Worm (Caenorhabditis elegans) whole organism, L4 larva: Measurements from ENCODE around the gene Y54G2A.48.

ENCODE experiments used
- D1046.2 ChIP-seq: fragments of 200-800 bp; sonication (Bioruptor generic); IDR thresholded peaks from 2 replicates; pipeline ENCODE4 v1.3.6; 2022; ENCODE audit warnings: missing genetic modification characterization, missing compliant biosample characterization
- F37D6.2 ChIP-seq: sonication (generic microtip); optimal IDR thresholded peaks from 2 replicates; lab custom pipeline; 2016; ENCODE audit warnings: mild to moderate bottlenecking, missing genetic modification characterization, missing compliant biosample characterization
- T26A8.4 ChIP-seq: fragments of 200-800 bp; sonication (Bioruptor generic); IDR thresholded peaks from 2 replicates; pipeline ENCODE4 v1.3.6; 2022; ENCODE audit warnings: missing genetic modification characterization, missing compliant biosample characterization
- Y48G9A.11 ChIP-seq: fragments of 200-800 bp; sonication (Bioruptor generic); IDR thresholded peaks from 2 replicates; pipeline ENCODE4 v1.3.6; 2022; ENCODE audit warnings: missing genetic modification reagents, missing genetic modification characterization, missing compliant biosample characterization
- Y5F2A.4 ChIP-seq: fragments of 200-800 bp; sonication (Bioruptor generic); optimal IDR thresholded peaks from 2 replicates; lab custom pipeline; 2018; ENCODE audit warnings: mild to moderate bottlenecking, missing genetic modification characterization, missing compliant biosample characterization
- Y75B8A.6 ChIP-seq: fragments of 200-800 bp; sonication (Bioruptor generic); IDR thresholded peaks from 2 replicates; pipeline ENCODE4 v1.3.6; 2022; ENCODE audit warnings: missing genetic modification reagents, missing genetic modification characterization, missing compliant biosample characterization
- aha-1 ChIP-seq: fragments of 150-350 bp; peaks from one replicate; lab custom pipeline; 2014; ENCODE audit warnings: missing biosample characterization, missing genetic modification characterization
- ama-1 ChIP-seq: fragments of 150-350 bp; optimal IDR thresholded peaks from 2 replicates; lab custom pipeline; 2014; ENCODE audit warnings: inconsistent platforms, mixed read lengths
- ceh-82 ChIP-seq: sonication (generic microtip); optimal IDR thresholded peaks from 2 replicates; lab custom pipeline; 2017; ENCODE audit warnings: missing biosample characterization, missing genetic modification characterization
- ctbp-1 ChIP-seq: fragments of 200-800 bp; sonication (Bioruptor generic); IDR thresholded peaks from 2 replicates; pipeline ENCODE4 v1.3.6; 2022; ENCODE audit warnings: missing genetic modification reagents, missing genetic modification characterization, missing compliant biosample characterization
- daf-16 ChIP-seq, 3 experiments: sonication (generic microtip); optimal IDR thresholded peaks; 2 replicates each; lab custom pipeline; 2016 to 2017; ENCODE audit warnings: missing genetic modification characterization in 3 of 3, missing genetic modification reagents in 3 of 3, mild to moderate bottlenecking in 2 of 3, missing compliant biosample characterization in 2 of 3, missing biosample characterization in 1 of 3, moderate library complexity in 1 of 3
- daf-8 ChIP-seq: fragments of 200-800 bp; sonication (Bioruptor generic); IDR thresholded peaks from 2 replicates; pipeline ENCODE4 v1.3.6; 2022; ENCODE audit warnings: missing genetic modification characterization, missing compliant biosample characterization
- dmd-6 ChIP-seq: fragments of 200-800 bp; sonication (Bioruptor generic); IDR thresholded peaks from 2 replicates; pipeline ENCODE4 v1.3.6; 2022; ENCODE audit warnings: missing genetic modification reagents, missing genetic modification characterization, missing compliant biosample characterization
- dpl-1 ChIP-seq: fragments of 150-350 bp; optimal IDR thresholded peaks from 2 replicates; lab custom pipeline; 2014; ENCODE audit warnings: missing biosample characterization, missing genetic modification reagents, missing genetic modification characterization
- duxl-1 ChIP-seq: sonication (generic microtip); optimal IDR thresholded peaks from 2 replicates; lab custom pipeline; 2016; ENCODE audit warnings: mild to moderate bottlenecking, missing genetic modification characterization, moderate library complexity, missing compliant biosample characterization; ENCODE audit not compliant: poor library complexity
- dve-1 ChIP-seq: sonication (generic microtip); optimal IDR thresholded peaks from 2 replicates; lab custom pipeline; 2017; ENCODE audit warnings: antibody characterized with exemption, mild to moderate bottlenecking, missing genetic modification characterization, missing compliant biosample characterization; ENCODE audit not compliant: insufficient read depth
- egl-43 ChIP-seq: fragments of 200-800 bp; sonication (Bioruptor generic); IDR thresholded peaks from 2 replicates; pipeline ENCODE4 v1.3.6; 2022; ENCODE audit warnings: missing genetic modification reagents, missing genetic modification characterization, missing compliant biosample characterization
- fos-1 ChIP-seq: fragments of 150-350 bp; optimal IDR thresholded peaks from 2 replicates; lab custom pipeline; 2014; ENCODE audit warnings: missing biosample characterization, missing genetic modification characterization
- gei-8 ChIP-seq: fragments of 200-800 bp; sonication (Bioruptor generic); optimal IDR thresholded peaks from 2 replicates; lab custom pipeline; 2018; ENCODE audit warnings: mild to moderate bottlenecking, missing genetic modification characterization, missing compliant biosample characterization
- hif-1 ChIP-seq, 2 experiments: sonication (generic microtip); optimal IDR thresholded peaks; 2 replicates each; lab custom pipeline; 2016 to 2017; ENCODE audit warnings: missing compliant biosample characterization in 2 of 2, missing genetic modification characterization in 2 of 2, missing genetic modification reagents in 2 of 2, missing genotype in 2 of 2, mild to moderate bottlenecking in 1 of 2
- hlh-30 ChIP-seq: sonication (generic microtip); optimal IDR thresholded peaks from 2 replicates; lab custom pipeline; 2017; ENCODE audit warnings: antibody characterized with exemption, mild to moderate bottlenecking, missing genetic modification characterization, missing compliant biosample characterization; ENCODE audit not compliant: insufficient read depth
- hmg-1.1 ChIP-seq: fragments of 200-800 bp; sonication (Bioruptor generic); IDR thresholded peaks from 2 replicates; pipeline ENCODE4 v1.3.6; 2022; ENCODE audit warnings: missing genetic modification reagents, missing genetic modification characterization, missing compliant biosample characterization
- lim-7 ChIP-seq: fragments of 200-800 bp; sonication (Bioruptor generic); IDR thresholded peaks from 2 replicates; pipeline ENCODE4 v1.3.6; 2022; ENCODE audit warnings: missing genetic modification characterization, missing compliant biosample characterization
- lin-38 ChIP-seq: fragments of 200-800 bp; sonication (Bioruptor generic); IDR thresholded peaks from 2 replicates; pipeline ENCODE4 v1.3.6; 2022; ENCODE audit warnings: missing genetic modification reagents, missing genetic modification characterization, missing compliant biosample characterization
- lin-39 ChIP-seq: fragments of 150-350 bp; optimal IDR thresholded peaks from 2 replicates; lab custom pipeline; 2014; ENCODE audit warnings: missing biosample characterization, missing genetic modification reagents, missing genetic modification characterization
- madf-5 ChIP-seq, 2 experiments: fragments of 200-800 bp; sonication (Bioruptor generic); IDR thresholded peaks; 2 replicates each; pipeline ENCODE4 v1.3.6; 2022; ENCODE audit warnings: missing compliant biosample characterization in 2 of 2, missing genetic modification characterization in 2 of 2
- madf-9 ChIP-seq: fragments of 200-800 bp; sonication (Bioruptor generic); conservative IDR thresholded peaks from 2 replicates; pipeline ENCODE4 v1.3.6; 2022; ENCODE audit warnings: missing genetic modification reagents, missing genetic modification characterization, missing compliant biosample characterization
- mdl-1 ChIP-seq, 2 experiments: fragments of 150-350 bp in 1 of 2; sonication (generic microtip) in 1 of 2; optimal IDR thresholded peaks; 2 replicates each; lab custom pipeline; 2014 to 2017; ENCODE audit warnings: missing biosample characterization in 2 of 2, missing genetic modification characterization in 2 of 2
- mdt-29 ChIP-seq: fragments of 200-800 bp; sonication (Bioruptor generic); IDR thresholded peaks from 2 replicates; pipeline ENCODE4 v1.3.6; 2022; ENCODE audit warnings: missing genetic modification reagents, missing genetic modification characterization, missing compliant biosample characterization
- mep-1 ChIP-seq: fragments of 150-350 bp; sonication (generic microtip); optimal IDR thresholded peaks from 3 replicates; lab custom pipeline; 2014; ENCODE audit warnings: missing biosample characterization, missing genetic modification characterization
- mes-2 ChIP-seq: sonication (generic microtip); optimal IDR thresholded peaks from 2 replicates; lab custom pipeline; 2016; ENCODE audit warnings: missing genotype, mild to moderate bottlenecking, missing genetic modification characterization, missing compliant biosample characterization; ENCODE audit not compliant: poor library complexity, severe bottlenecking
- mxl-2 ChIP-seq: fragments of 200-800 bp; sonication (Bioruptor generic); conservative IDR thresholded peaks from 2 replicates; pipeline ENCODE4 v1.3.6; 2022; ENCODE audit warnings: missing genetic modification reagents, missing genetic modification characterization, missing compliant biosample characterization
- nhr-102 ChIP-seq: sonication (generic microtip); optimal IDR thresholded peaks from 2 replicates; lab custom pipeline; 2016; ENCODE audit warnings: mild to moderate bottlenecking, missing genetic modification characterization, moderate library complexity, missing compliant biosample characterization
- nhr-111 ChIP-seq: fragments of 200-800 bp; sonication (Bioruptor generic); optimal IDR thresholded peaks from 2 replicates; lab custom pipeline; 2018; ENCODE audit warnings: mild to moderate bottlenecking, missing genetic modification characterization, missing compliant biosample characterization
- nhr-237 ChIP-seq: sonication (generic microtip); optimal IDR thresholded peaks from 2 replicates; lab custom pipeline; 2017; ENCODE audit warnings: missing biosample characterization, missing genetic modification characterization
- nhr-28 ChIP-seq: fragments of 150-350 bp; optimal IDR thresholded peaks from 2 replicates; lab custom pipeline; 2014; ENCODE audit warnings: missing biosample characterization, missing genetic modification characterization
- nhr-42 ChIP-seq: fragments of 200-800 bp; sonication (Bioruptor generic); IDR thresholded peaks from 2 replicates; pipeline ENCODE4 v1.3.6; 2022; ENCODE audit warnings: missing genetic modification characterization, missing compliant biosample characterization
- nhr-76 ChIP-seq: fragments of 150-350 bp; optimal IDR thresholded peaks from 2 replicates; lab custom pipeline; 2014; ENCODE audit warnings: missing biosample characterization, missing genetic modification characterization
- nhr-77 ChIP-seq: fragments of 150-350 bp; optimal IDR thresholded peaks from 2 replicates; lab custom pipeline; 2014; ENCODE audit warnings: missing biosample characterization, missing genetic modification characterization
- rbr-2 ChIP-seq: sonication (generic microtip); optimal IDR thresholded peaks from 2 replicates; lab custom pipeline; 2016; ENCODE audit warnings: missing genotype, missing genetic modification characterization, missing compliant biosample characterization
- set-16 ChIP-seq: fragments of 200-800 bp; sonication (Bioruptor generic); IDR thresholded peaks from 2 replicates; pipeline ENCODE4 v1.3.6; 2022; ENCODE audit warnings: missing genetic modification reagents, missing genetic modification characterization, missing compliant biosample characterization
- snpc-4 ChIP-seq: fragments of 150-350 bp; optimal IDR thresholded peaks from 2 replicates; lab custom pipeline; 2014; ENCODE audit warnings: missing biosample characterization, missing genetic modification characterization
- spr-1 ChIP-seq: sonication (generic microtip); optimal IDR thresholded peaks from 2 replicates; lab custom pipeline; 2016; ENCODE audit warnings: mild to moderate bottlenecking, missing genetic modification characterization, missing compliant biosample characterization
- unc-130 ChIP-seq: sonication (generic microtip); optimal IDR thresholded peaks from 2 replicates; lab custom pipeline; 2016; ENCODE audit warnings: missing genetic modification reagents, missing genetic modification characterization, missing compliant biosample characterization
- unc-39 ChIP-seq: sonication (generic microtip); optimal IDR thresholded peaks from 2 replicates; lab custom pipeline; 2017; ENCODE audit warnings: missing biosample characterization, missing genetic modification characterization
- zag-1 ChIP-seq: fragments of 150-350 bp; optimal IDR thresholded peaks from 2 replicates; lab custom pipeline; 2014; ENCODE audit warnings: missing biosample characterization, missing genetic modification characterization
- ztf-11 ChIP-seq: fragments of 150-350 bp; optimal IDR thresholded peaks from 2 replicates; lab custom pipeline; 2014; ENCODE audit warnings: missing biosample characterization, missing genetic modification characterization

The Y54G2A.48 gene

DNA sequence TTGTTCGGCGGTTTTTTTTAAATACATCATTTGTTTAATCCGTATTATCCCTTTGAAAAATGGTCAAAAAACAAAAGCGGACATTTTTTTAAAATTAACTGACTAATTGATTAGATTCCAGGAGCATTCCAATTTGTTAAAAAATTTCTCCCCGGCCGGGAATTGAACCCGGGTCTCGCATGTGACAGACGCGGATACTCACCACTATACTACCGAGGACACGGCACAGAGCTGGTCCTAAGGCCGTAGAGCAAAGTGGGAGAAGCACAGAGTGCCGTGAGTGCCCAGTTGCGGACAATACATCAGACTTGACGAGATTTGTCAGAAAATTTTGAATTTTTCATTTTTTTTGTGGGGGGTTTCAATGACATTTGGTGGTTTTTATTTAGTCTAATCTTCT, 31.5 kb downstream of the Y54G2A.48 start (continued):
- no peak for TF ChIP-seq unc-39 (tag; lab: Kevin White, UChicago)
- TF ChIP-seq egl-43 (GFP tag; lab: Robert Waterston, UW), result peak; percentile 91
- TF ChIP-seq lin-38, result peak; percentile 73
- TF ChIP-seq dpl-1, result peak; percentile 22
- TF ChIP-seq mdl-1 (tag; optimal IDR thresholded peaks at IDR 0.05; lab: Kevin White, UChicago), result no peak
- TF ChIP-seq mdt-29 (GFP tag; lab: Robert Waterston, UW), result peak; percentile 66
- TF ChIP-seq snpc-4 (tag; lab: Kevin White, UChicago), result no peak
- TF ChIP-seq, all 104 proteins: peak for 42

DNA sequence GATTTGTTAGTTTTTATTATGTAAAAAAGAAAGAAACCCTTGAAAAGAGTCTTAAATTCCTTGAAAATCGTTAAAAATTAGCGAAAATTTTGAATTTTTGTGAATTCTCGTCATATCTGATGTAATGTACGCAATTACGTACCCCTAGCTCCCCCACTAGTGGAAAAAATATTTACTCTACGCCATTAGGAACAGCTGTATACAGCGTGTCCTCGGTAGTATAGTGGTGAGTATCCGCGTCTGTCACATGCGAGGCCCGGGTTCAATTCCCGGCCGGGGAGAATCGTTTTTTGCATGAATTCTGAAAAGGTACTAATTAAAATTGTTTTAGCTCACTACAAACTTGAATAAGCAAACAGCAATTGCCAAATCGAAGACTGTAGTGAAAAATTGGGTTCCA, 32.6 kb downstream of the Y54G2A.48 start:
- TF ChIP-seq lin-38 (peak; percentile 36; the same call in 1 of the 2 replicates), aha-1 (peak; percentile 49), snpc-4 (tag; lab: Kevin White, UChicago) (no peak), nhr-76 (tag; lab: Kevin White, UChicago) (no peak), D1046.2 (GFP tag; lab: Robert Waterston, UW) (no peak), daf-8 (GFP tag; lab: Robert Waterston, UW) (no peak), madf-5 (GFP tag; IDR thresholded peaks at IDR 0.05; lab: Robert Waterston, UW) (no peak), ceh-82 (no peak)
- TF ChIP-seq, all 104 proteins: peak for 2

- TF ChIP-seq set-16 (no peak), Y75B8A.6 (no peak), T26A8.4 (no peak), D1046.2 (GFP tag; lab: Robert Waterston, UW) (no peak), daf-16 (GFP tag; optimal IDR thresholded peaks at IDR 0.05; lab: Kevin White, UChicago) (no peak), daf-16 (tag; optimal IDR thresholded peaks at IDR 0.05; lab: Kevin White, UChicago) (no peak), lin-39 (tag; lab: Kevin White, UChicago) (no peak), mdl-1 (tag; optimal IDR thresholded peaks at IDR 0.05; lab: Kevin White, UChicago) (no peak), ceh-82 (no peak), Y5F2A.4 (GFP tag; lab: Kevin White, UChicago) (no peak), fos-1 (tag; lab: Kevin White, UChicago) (no peak), nhr-102 (no peak), mep-1 (tag; lab: Kevin White, UChicago) (no peak), dmd-6 (no peak)
Measured at ce11 chrIV:2799389-2799788, 33.1 kb downstream of the Y54G2A.48 start, which contains the start of gene Y54G2A.10. Gene Y54G2A.10 (plus strand): TSS chrIV:2799689.

DNA sequence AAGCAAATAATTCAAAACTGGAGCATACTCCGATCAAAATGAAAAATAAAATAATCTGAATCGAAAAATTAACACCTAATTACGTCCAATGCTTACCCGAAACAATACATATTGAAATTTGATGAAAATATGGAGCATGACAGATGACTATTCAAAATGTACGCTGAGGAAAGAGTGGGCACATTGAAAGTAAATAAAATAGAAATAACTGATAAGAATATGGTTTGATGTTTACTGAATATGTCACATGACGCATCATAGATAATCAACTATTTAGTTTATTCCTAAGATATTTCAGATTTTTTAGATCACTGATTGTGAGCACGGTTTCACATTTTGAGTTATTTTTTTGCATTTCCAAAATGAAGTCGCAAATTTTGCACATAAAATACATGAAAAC, 34.1 kb downstream of the Y54G2A.48 start, which contains the start of gene Y54G2A.52:
TSS of gene Y54G2A.52 (minus strand) at position 348 of the 400 bp plus-strand sequence.
- TF ChIP-seq daf-8 (GFP tag; lab: Robert Waterston, UW), result no peak
- TF ChIP-seq zag-1 (tag; lab: Kevin White, UChicago), result no peak
- TF ChIP-seq nhr-237 (tag; lab: Kevin White, UChicago), result no peak
- peak; percentile 35 for TF ChIP-seq nhr-28 (tag; lab: Kevin White, UChicago)
- no peak for TF ChIP-seq mxl-2 (GFP tag; lab: Robert Waterston, UW)
- peak; percentile 87 for TF ChIP-seq dve-1 (tag; lab: Kevin White, UChicago)
- TF ChIP-seq nhr-77, result no peak
- TF ChIP-seq duxl-1 (tag; lab: Kevin White, UChicago), result no peak
- peak; percentile 56 for TF ChIP-seq hlh-30 (tag; lab: Kevin White, UChicago)
- TF ChIP-seq F37D6.2 (tag; lab: Kevin White, UChicago), result no peak
- no peak for TF ChIP-seq gei-8 (GFP tag; lab: Kevin White, UChicago)
- TF ChIP-seq Y48G9A.11 (GFP tag; lab: Robert Waterston, UW), result no peak
- no peak for TF ChIP-seq mep-1 (tag; lab: Kevin White, UChicago)
- no peak for TF ChIP-seq lim-7 (GFP tag; lab: Robert Waterston, UW)
- no peak for TF ChIP-seq hif-1 (tag; optimal IDR thresholded peaks at IDR 0.05; lab: Kevin White, UChicago)
- no peak for TF ChIP-seq ctbp-1 (GFP tag; lab: Robert Waterston, UW)
- no peak for TF ChIP-seq ama-1 (lab: Kevin White, UChicago)
- TF ChIP-seq madf-9 (GFP tag; lab: Robert Waterston, UW), result no peak
- TF ChIP-seq nhr-42 (GFP tag; lab: Robert Waterston, UW), result no peak
- TF ChIP-seq ztf-11 (tag; lab: Kevin White, UChicago), result no peak
- no peak for TF ChIP-seq hmg-1.1
- TF ChIP-seq unc-130 (GFP tag; lab: Kevin White, UChicago), result no peak
- no peak for TF ChIP-seq spr-1 (tag; lab: Kevin White, UChicago)
- no peak for TF ChIP-seq mes-2
- no peak for TF ChIP-seq nhr-111 (GFP tag; lab: Kevin White, UChicago)
- no peak for TF ChIP-seq rbr-2 (tag; lab: Kevin White, UChicago)
- no peak for TF ChIP-seq D1046.2 (GFP tag; lab: Robert Waterston, UW)
